Worm (Caenorhabditis elegans) whole organism, L3 larva: ENCODE data around the gene W09G10.9.

Experiments used
- R02D3.7 ChIP-seq: fragments of 150-350 bp; optimal IDR thresholded peaks from 2 replicates; lab custom pipeline; 2014; ENCODE audit warnings: missing biosample characterization, missing genetic modification characterization
- ZK546.5 ChIP-seq: sonication (generic microtip); optimal IDR thresholded peaks from 2 replicates; lab custom pipeline; 2017; ENCODE audit warnings: missing biosample characterization, missing genetic modification characterization
- aly-2 ChIP-seq: fragments of 150-350 bp; optimal IDR thresholded peaks from 2 replicates; lab custom pipeline; 2014; ENCODE audit warnings: missing biosample characterization, missing genetic modification characterization
- ama-1 ChIP-seq: fragments of 150-350 bp; optimal IDR thresholded peaks from 2 replicates; lab custom pipeline; 2018
- ceh-16 ChIP-seq: sonication (generic microtip); optimal IDR thresholded peaks from 2 replicates; lab custom pipeline; 2017; ENCODE audit warnings: missing biosample characterization, missing genetic modification characterization
- ceh-28 ChIP-seq: fragments of 150-350 bp; optimal IDR thresholded peaks from 2 replicates; lab custom pipeline; 2014; ENCODE audit warnings: missing biosample characterization, missing genetic modification reagents, missing genetic modification characterization
- ceh-82 ChIP-seq: fragments of 150-350 bp; optimal IDR thresholded peaks from 2 replicates; lab custom pipeline; 2014; ENCODE audit warnings: missing biosample characterization, missing genetic modification characterization
- ceh-9 ChIP-seq: sonication (generic microtip); optimal IDR thresholded peaks from 2 replicates; lab custom pipeline; 2018; ENCODE audit warnings: missing biosample characterization, missing genetic modification characterization
- daf-12 ChIP-seq: fragments of 150-350 bp; optimal IDR thresholded peaks from 2 replicates; lab custom pipeline; 2014; ENCODE audit warnings: missing biosample characterization, missing genetic modification reagents, missing genetic modification characterization
- egl-27 ChIP-seq: sonication (generic microtip); optimal IDR thresholded peaks from 4 replicates; lab custom pipeline; 2017; ENCODE audit warnings: missing biosample characterization, missing genetic modification reagents, missing genetic modification characterization
- egl-5 ChIP-seq: fragments of 150-350 bp; optimal IDR thresholded peaks from 2 replicates; lab custom pipeline; 2017; ENCODE audit warnings: missing biosample characterization, missing genetic modification reagents, missing genetic modification characterization, inconsistent platforms
- elt-1 ChIP-seq: fragments of 150-350 bp; optimal IDR thresholded peaks from 2 replicates; lab custom pipeline; 2014; ENCODE audit warnings: missing biosample characterization, missing genetic modification characterization
- elt-2 ChIP-seq: sonication (generic microtip); optimal IDR thresholded peaks from 2 replicates; lab custom pipeline; 2016; ENCODE audit warnings: missing genetic modification reagents, mild to moderate bottlenecking, missing genetic modification characterization, missing compliant biosample characterization
- elt-3 ChIP-seq, 3 experiments: fragments of 150-350 bp in 1 of 3; sonication (generic microtip) in 2 of 3; optimal IDR thresholded peaks; 2 replicates in 2 of 3; 4 replicates in 1 of 3; lab custom pipeline; 2014 to 2017; ENCODE audit warnings: missing biosample characterization in 3 of 3, missing genetic modification characterization in 3 of 3
- eor-1 ChIP-seq, 2 experiments: fragments of 150-350 bp; optimal IDR thresholded peaks; 2 replicates each; lab custom pipeline; 2014 to 2018; ENCODE audit warnings: missing biosample characterization in 2 of 2, missing genetic modification characterization in 2 of 2
- fkh-10 ChIP-seq: sonication (generic microtip); optimal IDR thresholded peaks from 2 replicates; lab custom pipeline; 2017; ENCODE audit warnings: missing biosample characterization, missing genetic modification reagents, missing genetic modification characterization
- fkh-2 ChIP-seq: fragments of 150-350 bp; optimal IDR thresholded peaks from 2 replicates; lab custom pipeline; 2014; ENCODE audit warnings: missing biosample characterization, missing genetic modification reagents, missing genetic modification characterization
- fos-1 ChIP-seq: fragments of 150-350 bp; optimal IDR thresholded peaks from 2 replicates; lab custom pipeline; 2014; ENCODE audit warnings: missing biosample characterization, missing genetic modification characterization
- hmg-11 ChIP-seq: sonication (generic microtip); optimal IDR thresholded peaks from 2 replicates; lab custom pipeline; 2016; ENCODE audit warnings: missing genetic modification characterization, missing compliant biosample characterization
- jun-1 ChIP-seq: fragments of 150-350 bp; optimal IDR thresholded peaks from 2 replicates; lab custom pipeline; 2014; ENCODE audit warnings: missing biosample characterization, missing genetic modification reagents, missing genetic modification characterization
- lin-15B ChIP-seq: fragments of 150-350 bp; optimal IDR thresholded peaks from 2 replicates; lab custom pipeline; 2014; ENCODE audit warnings: missing biosample characterization, missing genetic modification characterization
- lin-39 ChIP-seq: fragments of 150-350 bp; optimal IDR thresholded peaks from 2 replicates; lab custom pipeline; 2018; ENCODE audit warnings: missing biosample characterization, missing genetic modification reagents, missing genetic modification characterization
- lsy-12 ChIP-seq: sonication (generic microtip); optimal IDR thresholded peaks from 2 replicates; lab custom pipeline; 2016; ENCODE audit warnings: mild to moderate bottlenecking, missing genetic modification characterization, missing compliant biosample characterization
- mdl-1 ChIP-seq: fragments of 150-350 bp; optimal IDR thresholded peaks from 2 replicates; lab custom pipeline; 2014; ENCODE audit warnings: missing biosample characterization, missing genetic modification characterization
- mml-1 ChIP-seq: fragments of 150-350 bp; sonication (generic microtip); optimal IDR thresholded peaks from 3 replicates; lab custom pipeline; 2014; ENCODE audit warnings: missing biosample characterization, missing genetic modification characterization
- nfya-1 ChIP-seq: sonication (generic microtip); optimal IDR thresholded peaks from 2 replicates; lab custom pipeline; 2017; ENCODE audit warnings: missing genetic modification characterization, mild to moderate bottlenecking, missing compliant biosample characterization, antibody characterized with exemption, moderate library complexity; ENCODE audit not compliant: insufficient read depth
- nhr-11 ChIP-seq: fragments of 150-350 bp; optimal IDR thresholded peaks from 2 replicates; lab custom pipeline; 2014; ENCODE audit warnings: missing biosample characterization, missing genetic modification characterization
- nhr-12 ChIP-seq: fragments of 150-350 bp; optimal IDR thresholded peaks from 2 replicates; lab custom pipeline; 2014; ENCODE audit warnings: missing biosample characterization, missing genetic modification characterization
- nhr-23 ChIP-seq: fragments of 150-350 bp; optimal IDR thresholded peaks from 2 replicates; lab custom pipeline; 2014; ENCODE audit warnings: missing biosample characterization, missing genetic modification reagents, missing genetic modification characterization
- nhr-237 ChIP-seq: fragments of 150-350 bp; optimal IDR thresholded peaks from 2 replicates; lab custom pipeline; 2014; ENCODE audit warnings: missing biosample characterization, missing genetic modification characterization
- nhr-25 ChIP-seq: sonication (generic microtip); optimal IDR thresholded peaks from 2 replicates; lab custom pipeline; 2017; ENCODE audit warnings: missing biosample characterization, missing genetic modification characterization
- nhr-28 ChIP-seq: fragments of 150-350 bp; optimal IDR thresholded peaks from 2 replicates; lab custom pipeline; 2014; ENCODE audit warnings: missing biosample characterization, missing genetic modification characterization
- nhr-43 ChIP-seq: sonication (generic microtip); optimal IDR thresholded peaks from 2 replicates; lab custom pipeline; 2016; ENCODE audit warnings: mild to moderate bottlenecking, missing genetic modification characterization, missing compliant biosample characterization; ENCODE audit not compliant: poor library complexity, severe bottlenecking
- nhr-67 ChIP-seq: fragments of 150-350 bp; optimal IDR thresholded peaks from 2 replicates; lab custom pipeline; 2014; ENCODE audit warnings: missing biosample characterization, missing genetic modification characterization
- nhr-76 ChIP-seq: fragments of 150-350 bp; sonication (generic microtip); optimal IDR thresholded peaks from 5 replicates; lab custom pipeline; 2014; ENCODE audit warnings: missing biosample characterization, missing genetic modification characterization
- nhr-77 ChIP-seq: fragments of 150-350 bp; optimal IDR thresholded peaks from 2 replicates; lab custom pipeline; 2014; ENCODE audit warnings: missing biosample characterization, missing genetic modification characterization
- pha-4 ChIP-seq: fragments of 150-350 bp; optimal IDR thresholded peaks from 2 replicates; lab custom pipeline; 2014; ENCODE audit warnings: missing biosample characterization, missing genetic modification reagents, missing genetic modification characterization
- pqm-1 ChIP-seq: fragments of 150-350 bp; optimal IDR thresholded peaks from 2 replicates; lab custom pipeline; 2017; ENCODE audit warnings: missing biosample characterization, missing genetic modification characterization, inconsistent platforms
- sea-2 ChIP-seq: fragments of 150-350 bp; sonication (generic microtip); optimal IDR thresholded peaks from 4 replicates; lab custom pipeline; 2014; ENCODE audit warnings: missing biosample characterization, missing genetic modification reagents, missing genetic modification characterization
- skn-1 ChIP-seq: fragments of 150-350 bp; optimal IDR thresholded peaks from 2 replicates; lab custom pipeline; 2014; ENCODE audit warnings: missing biosample characterization, missing genetic modification characterization
- snpc-4 ChIP-seq: fragments of 150-350 bp; optimal IDR thresholded peaks from 2 replicates; lab custom pipeline; 2014; ENCODE audit warnings: missing biosample characterization, missing genetic modification characterization
- tbx-2 ChIP-seq: sonication (generic microtip); optimal IDR thresholded peaks from 2 replicates; lab custom pipeline; 2016; ENCODE audit warnings: mild to moderate bottlenecking, missing genetic modification characterization, missing compliant biosample characterization
- unc-39 ChIP-seq: sonication (generic microtip); optimal IDR thresholded peaks from 4 replicates; lab custom pipeline; 2017; ENCODE audit warnings: missing biosample characterization, missing genetic modification characterization
- unc-62 ChIP-seq: fragments of 150-350 bp; sonication (generic microtip); optimal IDR thresholded peaks from 4 replicates; lab custom pipeline; 2014; ENCODE audit warnings: missing biosample characterization, missing genetic modification reagents, missing genetic modification characterization
- zag-1 ChIP-seq: fragments of 150-350 bp; optimal IDR thresholded peaks from 2 replicates; lab custom pipeline; 2014; ENCODE audit warnings: missing biosample characterization, missing genetic modification characterization
- ztf-11 ChIP-seq: fragments of 150-350 bp; optimal IDR thresholded peaks from 2 replicates; lab custom pipeline; 2014; ENCODE audit warnings: missing biosample characterization, missing genetic modification characterization
- ztf-4 ChIP-seq: fragments of 150-350 bp; optimal IDR thresholded peaks from 2 replicates; lab custom pipeline; 2014; ENCODE audit warnings: missing biosample characterization, missing genetic modification characterization

The W09G10.9 gene

ce11 chrII:3520988-3521850 lies at the start of gene W09G10.9:
TSS of gene W09G10.9 (plus strand) at chrII:3521800.
- TF ChIP-seq nhr-76 (tag; lab: Kevin White, UChicago) = no peak
- TF ChIP-seq jun-1 (tag; lab: Kevin White, UChicago) = no peak
- peak; percentile 8 for TF ChIP-seq pqm-1 (tag; lab: Kevin White, UChicago)
- no peak for TF ChIP-seq R02D3.7 (tag; lab: Kevin White, UChicago)
- TF ChIP-seq lin-15B (tag; lab: Kevin White, UChicago) = peak; percentile 73
- no peak for TF ChIP-seq fos-1
- no peak for TF ChIP-seq ama-1 (lab: Kevin White, UChicago)
- TF ChIP-seq nhr-237 (tag; lab: Kevin White, UChicago) = no peak
- TF ChIP-seq elt-1 (tag; lab: Kevin White, UChicago) = no peak
- peak; percentile 31 for TF ChIP-seq lin-39 (tag; lab: Kevin White, UChicago)
- TF ChIP-seq nhr-43 (tag; lab: Kevin White, UChicago) = peak; percentile 38
- no peak for TF ChIP-seq egl-5 (tag; lab: Kevin White, UChicago)
- TF ChIP-seq nhr-25 = peak; percentile 3
- TF ChIP-seq nhr-11 (tag; lab: Kevin White, UChicago) = no peak
- TF ChIP-seq nhr-67 (tag; lab: Kevin White, UChicago) = no peak
- no peak for TF ChIP-seq ceh-9
- no peak for TF ChIP-seq fkh-10 (GFP tag; lab: Kevin White, UChicago)
- TF ChIP-seq mdl-1 (tag; lab: Kevin White, UChicago) = no peak
- no peak for TF ChIP-seq mml-1 (tag; lab: Kevin White, UChicago)
- no peak for TF ChIP-seq daf-12
- no peak for TF ChIP-seq eor-1 (tag; optimal IDR thresholded peaks at IDR 0.05; lab: Kevin White, UChicago)
- peak; percentile 40 for TF ChIP-seq nhr-23 (tag; lab: Kevin White, UChicago)
- TF ChIP-seq unc-39 (tag; lab: Kevin White, UChicago) = no peak
- TF ChIP-seq aly-2 = no peak
- TF ChIP-seq sea-2 (GFP tag; lab: Kevin White, UChicago) = no peak
- TF ChIP-seq nfya-1 = peak; percentile 45
- peak; percentile 4 for TF ChIP-seq lsy-12 (tag; lab: Kevin White, UChicago)
- TF ChIP-seq ztf-11 (tag; lab: Kevin White, UChicago) = no peak
- peak; percentile 30 for TF ChIP-seq pha-4 (tag; lab: Kevin White, UChicago)
- no peak for TF ChIP-seq fkh-2 (tag; lab: Kevin White, UChicago)
- no peak for TF ChIP-seq nhr-28 (tag; lab: Kevin White, UChicago)
- no peak for TF ChIP-seq ceh-28
- TF ChIP-seq ztf-4 (tag; lab: Kevin White, UChicago) = no peak
- TF ChIP-seq unc-62 (GFP tag; lab: Kevin White, UChicago) = no peak
- TF ChIP-seq nhr-77 (tag; lab: Kevin White, UChicago) = no peak
- TF ChIP-seq ZK546.5 (tag; lab: Kevin White, UChicago) = no peak
- no peak for TF ChIP-seq ceh-16 (tag; lab: Kevin White, UChicago)
- peak; percentile 25 for TF ChIP-seq snpc-4 (tag; lab: Kevin White, UChicago)
- peak; percentile 79 for TF ChIP-seq hmg-11 (tag; lab: Kevin White, UChicago)
- TF ChIP-seq elt-2 (tag; lab: Kevin White, UChicago) = peak; percentile 42
- no peak for TF ChIP-seq elt-3 (tag; optimal IDR thresholded peaks at IDR 0.05; lab: Kevin White, UChicago)
- TF ChIP-seq ceh-82 (tag; lab: Kevin White, UChicago) = no peak
- no peak for TF ChIP-seq egl-27 (tag; lab: Kevin White, UChicago)
- TF ChIP-seq tbx-2 (tag; lab: Kevin White, UChicago) = no peak
- no peak for TF ChIP-seq zag-1 (tag; lab: Kevin White, UChicago)
- TF ChIP-seq skn-1 (tag; lab: Kevin White, UChicago) = peak; percentile 27
- TF ChIP-seq nhr-12 = no peak
- TF ChIP-seq, all 47 proteins: peak for 13
